Worm (Caenorhabditis elegans): ENCODE measurements around the gene aak-1.

ce11 chrIII:8718592-8718991 lies 42.3 kb downstream of the aak-1 start:
- TF ChIP-seq him-1 (tag; optimal IDR thresholded peaks at IDR 0.05) (no peak), W03F9.2 (tag; optimal IDR thresholded peaks at IDR 0.05) (no peak), dao-5 (tag; optimal IDR thresholded peaks at IDR 0.05) (no peak)
